Worm (Caenorhabditis elegans): ENCODE results near the gene F37C4.5.

The F37C4.5 gene

ce11 chrIV:3902955-3903354 lies 29.3 kb upstream of the F37C4.5 start, which contains the start of gene F56D6.6:
Gene F56D6.6, plus strand, starts transcription at chrIV:3903255.
- no peak for TF ChIP-seq pha-2 (tag; optimal IDR thresholded peaks at IDR 0.05)

DNA sequence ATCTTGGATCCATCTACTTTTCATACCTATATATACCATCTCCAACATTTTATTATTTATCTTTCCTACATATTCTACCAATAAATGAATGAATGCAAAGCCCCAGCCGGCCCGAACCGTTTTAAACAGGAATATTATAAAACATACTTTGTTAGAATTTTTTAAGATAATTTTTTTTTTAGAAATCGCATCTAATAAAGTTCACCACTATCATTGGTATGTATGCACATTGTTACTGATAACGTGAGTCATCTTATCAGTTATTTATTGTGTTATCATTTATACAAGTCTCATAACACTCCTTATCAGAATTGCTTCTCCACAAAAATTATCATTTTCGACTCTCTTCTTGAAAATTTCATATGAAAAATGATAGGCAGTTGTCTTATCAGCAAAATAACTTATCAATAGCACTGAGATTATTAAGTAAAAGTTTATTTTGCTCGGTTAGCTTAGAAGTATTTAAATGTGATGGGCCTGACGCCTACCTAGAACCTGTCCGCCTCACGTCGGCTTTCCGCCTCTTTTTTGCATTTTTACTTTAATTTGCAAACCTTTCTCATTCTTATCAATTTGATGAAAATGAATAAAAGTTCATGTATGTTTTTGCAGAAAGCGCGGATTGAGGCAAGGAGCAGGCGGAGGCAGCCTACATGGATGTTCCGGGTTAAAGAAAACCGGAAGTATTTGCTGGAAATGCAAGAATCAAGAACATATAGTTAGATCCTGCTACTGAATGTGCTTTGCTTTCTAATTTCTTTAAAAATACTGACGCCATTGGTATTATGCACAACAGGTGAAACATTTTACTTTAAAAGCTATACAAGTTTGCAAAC lies 26.3 kb upstream of the F37C4.5 start, which contains the start of gene srz-62:
Gene srz-62 (plus strand): TSS at position 786 of the 836 bp plus-strand sequence.
- TF ChIP-seq zip-5 (tag; optimal IDR thresholded peaks at IDR 0.05) = peak; percentile 20
- TF ChIP-seq T23F11.4 (GFP tag; optimal IDR thresholded peaks at IDR 0.05) = no peak
- TF ChIP-seq pqm-1 (tag; optimal IDR thresholded peaks at IDR 0.05) = peak; percentile 82
- TF ChIP-seq pag-3 (tag; optimal IDR thresholded peaks at IDR 0.05; ENCODE audit: borderline replicate concordance) = no peak
- no peak for TF ChIP-seq unc-55 (GFP tag; optimal IDR thresholded peaks at IDR 0.05)
- no peak for TF ChIP-seq rnt-1 (tag; optimal IDR thresholded peaks at IDR 0.05)
- peak; percentile 100 for TF ChIP-seq elt-2 (tag; optimal IDR thresholded peaks at IDR 0.05)
- TF ChIP-seq unc-42 (tag; optimal IDR thresholded peaks at IDR 0.05) = no peak

ce11 chrIV:3894770-3895169 lies 21.2 kb upstream of the F37C4.5 start, which contains the start of gene dct-8:
Gene dct-8, plus strand, starts transcription at chrIV:3895070.
- TF ChIP-seq fax-1 (tag; optimal IDR thresholded peaks at IDR 0.05) = no peak

- TF ChIP-seq ceh-9 (tag; optimal IDR thresholded peaks at IDR 0.05) = no peak
- TF ChIP-seq C08G9.2 (tag; optimal IDR thresholded peaks at IDR 0.05) = no peak
- no peak for TF ChIP-seq gmeb-2 (tag; optimal IDR thresholded peaks at IDR 0.05)
- no peak for TF ChIP-seq madf-2 (tag; optimal IDR thresholded peaks at IDR 0.05)
- no peak for TF ChIP-seq fkh-6 (tag; optimal IDR thresholded peaks at IDR 0.05)
- no peak for TF ChIP-seq T23F11.4 (GFP tag; optimal IDR thresholded peaks at IDR 0.05)
- TF ChIP-seq nhr-11 (tag; optimal IDR thresholded peaks at IDR 0.05) = no peak
- TF ChIP-seq sox-4 (tag; optimal IDR thresholded peaks at IDR 0.05) = no peak
- no peak for TF ChIP-seq pax-1 (tag; optimal IDR thresholded peaks at IDR 0.05)
- TF ChIP-seq ref-2 (tag; optimal IDR thresholded peaks at IDR 0.05) = no peak
- no peak for TF ChIP-seq eyg-1 (tag; optimal IDR thresholded peaks at IDR 0.05)
- TF ChIP-seq ztf-16 (tag; optimal IDR thresholded peaks at IDR 0.05) = no peak
- no peak for TF ChIP-seq ceh-24 (tag; optimal IDR thresholded peaks at IDR 0.05)
- no peak for TF ChIP-seq unc-55 (GFP tag; optimal IDR thresholded peaks at IDR 0.05)
- no peak for TF ChIP-seq ttx-3 (tag; optimal IDR thresholded peaks at IDR 0.05)
- no peak for TF ChIP-seq elt-2 (tag; optimal IDR thresholded peaks at IDR 0.05)
- no peak for TF ChIP-seq ceh-18 (tag; optimal IDR thresholded peaks at IDR 0.05)
- TF ChIP-seq ceh-31 (tag; optimal IDR thresholded peaks at IDR 0.05) = no peak
- no peak for TF ChIP-seq ceh-19 (GFP tag; optimal IDR thresholded peaks at IDR 0.05)
Observed at ce11 chrIV:3894004-3894480, 20.4 kb upstream of the F37C4.5 start, which contains the start of gene F56D6.8. Gene F56D6.8, minus strand, starts transcription at chrIV:3894430.

- no peak for TF ChIP-seq odd-2 (tag; optimal IDR thresholded peaks at IDR 0.05)
- TF ChIP-seq ztf-16 (tag; optimal IDR thresholded peaks at IDR 0.05) = no peak
- no peak for TF ChIP-seq unc-42 (tag; optimal IDR thresholded peaks at IDR 0.05)
- TF ChIP-seq hlh-8 (tag; optimal IDR thresholded peaks at IDR 0.05) = no peak
- TF ChIP-seq ttx-3 (tag; optimal IDR thresholded peaks at IDR 0.05) = no peak
- TF ChIP-seq che-1 (tag; optimal IDR thresholded peaks at IDR 0.05) = no peak
- no peak for TF ChIP-seq rnt-1 (tag; optimal IDR thresholded peaks at IDR 0.05)
- TF ChIP-seq ceh-2 (tag; optimal IDR thresholded peaks at IDR 0.05) = no peak
- TF ChIP-seq ceh-14 (tag; optimal IDR thresholded peaks at IDR 0.05) = no peak
- no peak for TF ChIP-seq unc-55 (GFP tag; optimal IDR thresholded peaks at IDR 0.05)
- TF ChIP-seq ceh-9 (tag; optimal IDR thresholded peaks at IDR 0.05) = no peak
- no peak for TF ChIP-seq sox-2 (GFP tag; IDR thresholded peaks at IDR 0.05)
- TF ChIP-seq mec-3 (tag; optimal IDR thresholded peaks at IDR 0.05; ENCODE audit: borderline replicate concordance) = no peak
Observed at ce11 chrIV:3892027-3892426, 18.4 kb upstream of the F37C4.5 start, which contains the start of gene F56D6.9. Gene F56D6.9, plus strand, starts transcription at chrIV:3892327.

Measured in whole organism, late embryonic.